Fruit fly (Drosophila melanogaster): Measurements from ENCODE around the gene robl37BC.
A peak's percentile ranks its signal among the peaks of the same experiment; 100 is the strongest.

robl37BC gene

DNA sequence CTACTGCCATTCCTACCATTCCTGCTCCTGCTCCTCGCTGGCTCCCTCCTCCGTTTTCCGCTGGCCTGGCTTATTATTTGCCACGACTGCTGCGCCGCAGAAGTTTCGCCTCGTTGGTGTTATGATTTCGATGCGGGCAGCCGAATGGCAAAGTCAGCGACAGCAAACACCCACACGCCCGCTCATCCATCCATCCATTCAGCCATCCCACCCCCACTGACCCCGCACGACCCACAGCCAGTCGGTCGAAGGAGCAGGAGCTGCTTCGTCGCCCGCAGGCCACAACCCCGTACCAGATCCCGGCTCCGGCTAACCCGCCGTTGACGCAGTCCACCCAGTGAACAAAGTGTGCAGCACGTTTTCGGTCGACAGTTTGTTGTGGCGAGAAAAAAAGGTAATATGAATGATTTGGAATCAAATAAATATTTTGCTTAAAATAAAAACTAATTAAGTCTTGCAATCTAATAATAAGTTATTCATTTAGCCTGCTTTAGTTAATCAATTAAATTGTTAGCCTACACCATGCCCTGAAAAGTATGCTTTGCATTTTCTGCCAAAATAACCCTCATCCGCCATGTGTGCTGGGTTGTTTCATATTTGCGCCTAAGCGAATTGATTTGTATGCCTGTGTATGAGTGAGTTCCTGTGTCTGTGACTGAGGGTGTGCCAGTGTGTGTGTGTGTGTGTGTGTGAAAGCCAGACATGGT is 16.0 kb downstream of the robl37BC start (continued):
- TF ChIP-seq trem (tag; optimal IDR thresholded peaks at IDR 0.05) (no peak), Rfx (GFP tag; IDR thresholded peaks at IDR 0.05) (0 out of 2 replicates have a peak, but pooled peaks have one; percentile 16), CHES-1-like (GFP tag; optimal IDR thresholded peaks at IDR 0.05) (no peak), slou (GFP tag; optimal IDR thresholded peaks at IDR 0.05) (no peak), Chrac-16 (GFP tag; optimal IDR thresholded peaks at IDR 0.05) (peak; percentile 23), schlank (tag; optimal IDR thresholded peaks at IDR 0.05) (peak; percentile 57), HHEX (GFP tag; optimal IDR thresholded peaks at IDR 0.05) (peak; percentile 14), az2 (GFP tag; optimal IDR thresholded peaks at IDR 0.05) (no peak), dmrt11E (tag; optimal IDR thresholded peaks at IDR 0.05) (no peak), ken (GFP tag; IDR thresholded peaks at IDR 0.05) (0 out of 3 replicates have a peak, but pooled peaks have one; percentile 16), ATbp (GFP tag; optimal IDR thresholded peaks at IDR 0.05) (peak; percentile 48), tgo (GFP tag; IDR thresholded peaks at IDR 0.05) (no peak; the same call in 2 of the 3 replicates), salm (tag; optimal IDR thresholded peaks at IDR 0.05) (peak; percentile 11), her (GFP tag; optimal IDR thresholded peaks at IDR 0.05) (no peak), CG3995 (GFP tag; optimal IDR thresholded peaks at IDR 0.05) (no peak), ase (GFP tag; IDR thresholded peaks at IDR 0.05) (no peak), tap (tag; optimal IDR thresholded peaks at IDR 0.05) (peak; percentile 41), CG8924 (tag; optimal IDR thresholded peaks at IDR 0.05) (peak; percentile 72), toy (GFP tag; IDR thresholded peaks at IDR 0.05) (no peak), Sox102F (GFP tag; optimal IDR thresholded peaks at IDR 0.05) (peak; percentile 55), grau (tag; optimal IDR thresholded peaks at IDR 0.05) (peak; percentile 75), gfzf (GFP tag; optimal IDR thresholded peaks at IDR 0.05) (no peak), ro (GFP tag; IDR thresholded peaks at IDR 0.05) (no peak), CG12744 (GFP tag; optimal IDR thresholded peaks at IDR 0.05) (peak; percentile 31), CG11456 (GFP tag; IDR thresholded peaks at IDR 0.05) (no peak), CG17186 (GFP tag; optimal IDR thresholded peaks at IDR 0.05) (no peak), Deaf1 (tag; optimal IDR thresholded peaks at IDR 0.05) (peak; percentile 64), btn (GFP tag; optimal IDR thresholded peaks at IDR 0.05) (no peak), nmo (GFP tag; optimal IDR thresholded peaks at IDR 0.05) (peak; percentile 43), vfl (GFP tag; optimal IDR thresholded peaks at IDR 0.05) (no peak), CG17385 (GFP tag; optimal IDR thresholded peaks at IDR 0.05) (peak; percentile 56), CG12104 (GFP tag; optimal IDR thresholded peaks at IDR 0.05) (no peak), slp2 (GFP tag; optimal IDR thresholded peaks at IDR 0.05) (no peak), CG4328 (GFP tag; optimal IDR thresholded peaks at IDR 0.05) (peak; percentile 23), so (GFP tag; IDR thresholded peaks at IDR 0.05) (peak; percentile 64; the same call in 1 of the 3 replicates), CG4820 (GFP tag; optimal IDR thresholded peaks at IDR 0.05) (no peak), B-H2 (GFP tag; optimal IDR thresholded peaks at IDR 0.05) (peak; percentile 70), rib (GFP tag; IDR thresholded peaks at IDR 0.05) (no peak), CG12299 (tag; optimal IDR thresholded peaks at IDR 0.05) (peak; percentile 44), CG6689 (GFP tag; IDR thresholded peaks at IDR 0.05) (no peak; the same call in 1 of the 2 replicates), Six4 (GFP tag; optimal IDR thresholded peaks at IDR 0.05) (no peak), Drgx (GFP tag; IDR thresholded peaks at IDR 0.05) (peak; percentile 26; the same call in 1 of the 2 replicates), BtbVII (GFP tag; optimal IDR thresholded peaks at IDR 0.05) (peak; percentile 75), Side (GFP tag; optimal IDR thresholded peaks at IDR 0.05) (no peak), crc (GFP tag; optimal IDR thresholded peaks at IDR 0.05) (no peak), sim (GFP tag; IDR thresholded peaks at IDR 0.05) (no peak), CG10267 (tag; optimal IDR thresholded peaks at IDR 0.05) (peak; percentile 40), Ravus (GFP tag; IDR thresholded peaks at IDR 0.05) (no peak), unpg (GFP tag; optimal IDR thresholded peaks at IDR 0.05) (peak; percentile 44), zfh2 (GFP tag; optimal IDR thresholded peaks at IDR 0.05) (peak; percentile 45), CG30431 (GFP tag; optimal IDR thresholded peaks at IDR 0.05) (no peak)

All from whole organism, embryonic.